Worm (Caenorhabditis elegans) whole organism, L4 larva: Measurements from ENCODE around the gene T28A8.6.

Source experiments
- F44E2.7 ChIP-seq: fragments of 200-800 bp; sonication (Bioruptor generic); IDR thresholded peaks from 2 replicates; pipeline ENCODE4 v2.1.2; 2022; ENCODE audit warnings: missing genetic modification characterization, missing compliant biosample characterization
- R02D3.7 ChIP-seq: fragments of 150-350 bp; sonication (generic microtip); optimal IDR thresholded peaks from 3 replicates; lab custom pipeline; 2014; ENCODE audit warnings: missing biosample characterization, missing genetic modification characterization
- T20F7.1 ChIP-seq: fragments of 200-800 bp; sonication (Bioruptor generic); optimal IDR thresholded peaks from 2 replicates; lab custom pipeline; 2018; ENCODE audit warnings: mild to moderate bottlenecking, missing genetic modification characterization, missing compliant biosample characterization
- Y48G9A.11 ChIP-seq: fragments of 200-800 bp; sonication (Bioruptor generic); IDR thresholded peaks from 2 replicates; pipeline ENCODE4 v1.3.6; 2022; ENCODE audit warnings: missing genetic modification reagents, missing genetic modification characterization, missing compliant biosample characterization
- Y75B8A.6 ChIP-seq: fragments of 200-800 bp; sonication (Bioruptor generic); IDR thresholded peaks from 2 replicates; pipeline ENCODE4 v1.3.6; 2022; ENCODE audit warnings: missing genetic modification reagents, missing genetic modification characterization, missing compliant biosample characterization
- ZK546.5 ChIP-seq, 2 experiments: sonication (generic microtip); optimal IDR thresholded peaks; 2 replicates each; lab custom pipeline; 2017; ENCODE audit warnings: missing biosample characterization in 2 of 2, missing genetic modification characterization in 2 of 2
- arid-1 ChIP-seq: fragments of 200-800 bp; sonication (Bioruptor generic); conservative IDR thresholded peaks from 2 replicates; pipeline ENCODE4 v1.3.6; 2022; ENCODE audit warnings: missing genetic modification reagents, missing genetic modification characterization, missing compliant biosample characterization
- ceh-82 ChIP-seq: sonication (generic microtip); optimal IDR thresholded peaks from 2 replicates; lab custom pipeline; 2017; ENCODE audit warnings: missing biosample characterization, missing genetic modification characterization
- ces-1 ChIP-seq: fragments of 150-350 bp; sonication (generic microtip); optimal IDR thresholded peaks from 4 replicates; lab custom pipeline; 2014; ENCODE audit warnings: missing biosample characterization, missing genetic modification reagents, missing genetic modification characterization
- daf-12 ChIP-seq: fragments of 150-350 bp; optimal IDR thresholded peaks from 2 replicates; lab custom pipeline; 2014; ENCODE audit warnings: missing biosample characterization, missing genetic modification reagents, missing genetic modification characterization
- daf-16 ChIP-seq, 3 experiments: sonication (generic microtip); optimal IDR thresholded peaks; 2 replicates each; lab custom pipeline; 2016 to 2017; ENCODE audit warnings: missing genetic modification characterization in 3 of 3, missing genetic modification reagents in 3 of 3, mild to moderate bottlenecking in 2 of 3, missing compliant biosample characterization in 2 of 3, missing biosample characterization in 1 of 3, moderate library complexity in 1 of 3
- dmd-6 ChIP-seq: fragments of 200-800 bp; sonication (Bioruptor generic); IDR thresholded peaks from 2 replicates; pipeline ENCODE4 v1.3.6; 2022; ENCODE audit warnings: missing genetic modification reagents, missing genetic modification characterization, missing compliant biosample characterization
- dmd-9 ChIP-seq: fragments of 200-800 bp; sonication (Bioruptor generic); IDR thresholded peaks from 2 replicates; pipeline ENCODE4 v1.3.6; 2022; ENCODE audit warnings: missing genetic modification reagents, missing genetic modification characterization, missing compliant biosample characterization
- egl-43 ChIP-seq: fragments of 200-800 bp; sonication (Bioruptor generic); IDR thresholded peaks from 2 replicates; pipeline ENCODE4 v1.3.6; 2022; ENCODE audit warnings: missing genetic modification reagents, missing genetic modification characterization, missing compliant biosample characterization
- hlh-11 ChIP-seq: fragments of 200-800 bp; sonication (Bioruptor generic); optimal IDR thresholded peaks from 2 replicates; lab custom pipeline; 2018; ENCODE audit warnings: mild to moderate bottlenecking, missing genetic modification characterization, missing compliant biosample characterization
- hlh-30 ChIP-seq: sonication (generic microtip); optimal IDR thresholded peaks from 2 replicates; lab custom pipeline; 2017; ENCODE audit warnings: antibody characterized with exemption, mild to moderate bottlenecking, missing genetic modification characterization, missing compliant biosample characterization; ENCODE audit not compliant: insufficient read depth
- lim-7 ChIP-seq: fragments of 200-800 bp; sonication (Bioruptor generic); IDR thresholded peaks from 2 replicates; pipeline ENCODE4 v1.3.6; 2022; ENCODE audit warnings: missing genetic modification characterization, missing compliant biosample characterization
- lin-13 ChIP-seq: fragments of 150-350 bp; optimal IDR thresholded peaks from 2 replicates; lab custom pipeline; 2014; ENCODE audit warnings: missing biosample characterization, missing genetic modification reagents, missing genetic modification characterization
- lin-15B ChIP-seq: fragments of 150-350 bp; sonication (generic microtip); optimal IDR thresholded peaks from 3 replicates; lab custom pipeline; 2014; ENCODE audit warnings: missing biosample characterization, missing genetic modification characterization
- lin-38 ChIP-seq: fragments of 200-800 bp; sonication (Bioruptor generic); IDR thresholded peaks from 2 replicates; pipeline ENCODE4 v1.3.6; 2022; ENCODE audit warnings: missing genetic modification reagents, missing genetic modification characterization, missing compliant biosample characterization
- lin-39 ChIP-seq: fragments of 150-350 bp; optimal IDR thresholded peaks from 2 replicates; lab custom pipeline; 2014; ENCODE audit warnings: missing biosample characterization, missing genetic modification reagents, missing genetic modification characterization
- lir-3 ChIP-seq: sonication (generic microtip); optimal IDR thresholded peaks from 2 replicates; lab custom pipeline; 2016; ENCODE audit warnings: mild to moderate bottlenecking, missing genetic modification characterization, missing compliant biosample characterization
- lsy-2 ChIP-seq, 2 experiments: fragments of 150-350 bp in 1 of 2; sonication (generic microtip) in 1 of 2; optimal IDR thresholded peaks; 2 replicates each; lab custom pipeline; 2014 to 2017; ENCODE audit warnings: missing biosample characterization in 2 of 2, missing genetic modification characterization in 2 of 2
- madf-5 ChIP-seq, 2 experiments: fragments of 200-800 bp; sonication (Bioruptor generic); IDR thresholded peaks; 2 replicates each; pipeline ENCODE4 v1.3.6; 2022; ENCODE audit warnings: missing compliant biosample characterization in 2 of 2, missing genetic modification characterization in 2 of 2
- mdl-1 ChIP-seq, 2 experiments: fragments of 150-350 bp in 1 of 2; sonication (generic microtip) in 1 of 2; optimal IDR thresholded peaks; 2 replicates each; lab custom pipeline; 2014 to 2017; ENCODE audit warnings: missing biosample characterization in 2 of 2, missing genetic modification characterization in 2 of 2
- mes-2 ChIP-seq: sonication (generic microtip); optimal IDR thresholded peaks from 2 replicates; lab custom pipeline; 2016; ENCODE audit warnings: missing genotype, mild to moderate bottlenecking, missing genetic modification characterization, missing compliant biosample characterization; ENCODE audit not compliant: poor library complexity, severe bottlenecking
- mxl-2 ChIP-seq: fragments of 200-800 bp; sonication (Bioruptor generic); conservative IDR thresholded peaks from 2 replicates; pipeline ENCODE4 v1.3.6; 2022; ENCODE audit warnings: missing genetic modification reagents, missing genetic modification characterization, missing compliant biosample characterization
- nhr-10 ChIP-seq: fragments of 150-350 bp; optimal IDR thresholded peaks from 2 replicates; lab custom pipeline; 2014; ENCODE audit warnings: missing biosample characterization, missing genetic modification characterization
- nhr-11 ChIP-seq: fragments of 150-350 bp; optimal IDR thresholded peaks from 2 replicates; lab custom pipeline; 2014; ENCODE audit warnings: missing biosample characterization, missing genetic modification characterization
- nhr-25 ChIP-seq: sonication (generic microtip); optimal IDR thresholded peaks from 2 replicates; lab custom pipeline; 2017; ENCODE audit warnings: missing genetic modification characterization, mild to moderate bottlenecking, missing compliant biosample characterization, antibody characterized with exemption, moderate library complexity, borderline replicate concordance; ENCODE audit not compliant: insufficient read depth
- nhr-28 ChIP-seq: fragments of 150-350 bp; optimal IDR thresholded peaks from 2 replicates; lab custom pipeline; 2014; ENCODE audit warnings: missing biosample characterization, missing genetic modification characterization
- nhr-41 ChIP-seq: fragments of 200-800 bp; sonication (Bioruptor generic); IDR thresholded peaks from 2 replicates; pipeline ENCODE4 v1.3.6; 2022; ENCODE audit warnings: missing genetic modification reagents, missing genetic modification characterization, missing compliant biosample characterization
- nhr-42 ChIP-seq: fragments of 200-800 bp; sonication (Bioruptor generic); IDR thresholded peaks from 2 replicates; pipeline ENCODE4 v1.3.6; 2022; ENCODE audit warnings: missing genetic modification characterization, missing compliant biosample characterization
- nhr-6 ChIP-seq: fragments of 150-350 bp; optimal IDR thresholded peaks from 2 replicates; lab custom pipeline; 2014; ENCODE audit warnings: missing biosample characterization, missing genetic modification characterization
- nhr-76 ChIP-seq: fragments of 150-350 bp; optimal IDR thresholded peaks from 2 replicates; lab custom pipeline; 2014; ENCODE audit warnings: missing biosample characterization, missing genetic modification characterization
- pqm-1 ChIP-seq: sonication (generic microtip); optimal IDR thresholded peaks from 2 replicates; lab custom pipeline; 2017; ENCODE audit warnings: missing biosample characterization, missing genetic modification characterization
- rbr-2 ChIP-seq: sonication (generic microtip); optimal IDR thresholded peaks from 2 replicates; lab custom pipeline; 2016; ENCODE audit warnings: missing genotype, missing genetic modification characterization, missing compliant biosample characterization
- saeg-2 ChIP-seq: fragments of 200-800 bp; sonication (Bioruptor generic); IDR thresholded peaks from 2 replicates; pipeline ENCODE4 v1.3.6; 2022; ENCODE audit warnings: missing genetic modification reagents, missing genetic modification characterization, missing compliant biosample characterization
- set-16 ChIP-seq: fragments of 200-800 bp; sonication (Bioruptor generic); IDR thresholded peaks from 2 replicates; pipeline ENCODE4 v1.3.6; 2022; ENCODE audit warnings: missing genetic modification reagents, missing genetic modification characterization, missing compliant biosample characterization
- tag-97 ChIP-seq: fragments of 200-800 bp; sonication (Bioruptor generic); IDR thresholded peaks from 2 replicates; pipeline ENCODE4 v1.3.6; 2022; ENCODE audit warnings: missing genetic modification characterization, missing compliant biosample characterization
- unc-130 ChIP-seq: sonication (generic microtip); optimal IDR thresholded peaks from 2 replicates; lab custom pipeline; 2016; ENCODE audit warnings: missing genetic modification reagents, missing genetic modification characterization, missing compliant biosample characterization
- vab-7 ChIP-seq: fragments of 200-800 bp; sonication (Bioruptor generic); IDR thresholded peaks from 2 replicates; pipeline ENCODE4 v1.3.6; 2022; ENCODE audit warnings: missing genetic modification reagents, missing genetic modification characterization, missing compliant biosample characterization
- ztf-11 ChIP-seq: fragments of 150-350 bp; optimal IDR thresholded peaks from 2 replicates; lab custom pipeline; 2014; ENCODE audit warnings: missing biosample characterization, missing genetic modification characterization
- ztf-7 ChIP-seq: fragments of 150-350 bp; optimal IDR thresholded peaks from 2 replicates; lab custom pipeline; 2014; ENCODE audit warnings: missing biosample characterization, missing genetic modification characterization

Gene T28A8.6

DNA sequence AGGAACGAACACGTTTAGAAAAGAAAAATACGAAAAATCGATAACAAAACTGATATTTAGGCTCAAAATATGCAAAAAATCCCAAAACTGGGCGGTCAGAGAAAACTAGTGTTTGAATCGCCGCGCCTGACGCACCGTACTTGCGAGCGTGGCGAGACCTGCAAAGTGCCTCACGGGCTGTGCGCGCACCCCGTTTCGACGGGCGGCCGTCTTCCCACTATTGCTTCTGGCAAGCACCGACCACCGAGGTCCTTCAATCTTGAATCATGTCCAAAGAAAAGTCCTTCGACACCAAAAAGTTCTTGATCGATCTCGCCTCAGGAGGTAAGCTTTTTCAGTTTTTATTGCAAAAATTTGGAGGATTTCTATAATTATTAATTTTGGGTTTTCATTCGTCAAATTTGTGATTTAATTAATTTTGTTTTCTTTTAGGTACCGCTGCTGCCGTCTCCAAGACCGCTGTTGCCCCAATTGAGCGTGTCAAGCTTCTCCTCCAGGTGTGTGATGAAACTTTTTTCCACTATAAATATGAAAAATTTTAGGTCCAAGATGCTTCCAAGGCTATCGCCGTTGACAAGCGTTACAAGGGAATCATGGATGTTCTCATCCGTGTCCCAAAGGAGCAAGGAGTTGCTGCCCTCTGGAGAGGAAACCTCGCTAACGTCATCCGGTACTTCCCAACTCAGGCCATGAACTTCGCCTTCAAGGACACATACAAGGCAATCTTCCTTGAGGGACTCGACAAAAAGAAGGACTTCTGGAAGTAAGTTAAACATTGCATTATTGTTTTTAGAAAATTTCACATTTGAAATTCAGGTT lies 35.8 kb upstream of the T28A8.6 start, which contains the start of gene ant-1.1 (continued):
- TF ChIP-seq nhr-28 (tag; lab: Kevin White, UChicago) (peak; percentile 52), saeg-2 (GFP tag; lab: Robert Waterston, UW) (peak; percentile 86), rbr-2 (tag; lab: Kevin White, UChicago) (peak; percentile 92), pqm-1 (peak; percentile 21), nhr-11 (tag; lab: Kevin White, UChicago) (peak; percentile 89), vab-7 (GFP tag; lab: Robert Waterston, UW) (0 out of 2 replicates have a peak, but pooled peaks have one; percentile 59), tag-97 (GFP tag; lab: Robert Waterston, UW) (no peak), nhr-6 (tag; lab: Kevin White, UChicago) (peak; percentile 86), daf-16 (GFP tag; optimal IDR thresholded peaks at IDR 0.05; lab: Kevin White, UChicago) (peak; percentile 35 to 52), daf-16 (tag; optimal IDR thresholded peaks at IDR 0.05; lab: Kevin White, UChicago) (peak; percentile 59), lin-15B (tag; lab: Kevin White, UChicago) (peak; percentile 30), lir-3 (tag; lab: Kevin White, UChicago) (no peak), nhr-42 (peak; percentile 93), ceh-82 (tag; lab: Kevin White, UChicago) (no peak), lsy-2 (tag; optimal IDR thresholded peaks at IDR 0.05; lab: Kevin White, UChicago) (peak; percentile 98 to 99), nhr-41 (GFP tag; lab: Robert Waterston, UW) (no peak; the same call in 1 of the 2 replicates), dmd-9 (GFP tag; lab: Robert Waterston, UW) (no peak), lin-38 (GFP tag; lab: Robert Waterston, UW) (peak; percentile 89), lim-7 (GFP tag; lab: Robert Waterston, UW) (peak; percentile 64; the same call in 1 of the 2 replicates), dmd-6 (GFP tag; lab: Robert Waterston, UW) (peak; percentile 89)

ce11 chrIII:13464493-13465362 lies 34.3 kb upstream of the T28A8.6 start, which contains the start of gene kel-3:
kel-3 (plus strand) TSS chrIII:13464820.
- TF ChIP-seq nhr-76 (tag; lab: Kevin White, UChicago) (no peak), Y48G9A.11 (GFP tag; lab: Robert Waterston, UW) (peak; percentile 85), unc-130 (peak; percentile 89), lin-13 (peak; percentile 82), R02D3.7 (no peak), ZK546.5 (tag; optimal IDR thresholded peaks at IDR 0.05; lab: Kevin White, UChicago) (peak in 1 of 2 experiments; percentile 63), ceh-82 (tag; lab: Kevin White, UChicago) (no peak), daf-12 (tag; lab: Kevin White, UChicago) (no peak), mes-2 (tag; lab: Kevin White, UChicago) (peak; percentile 70), nhr-10 (tag; lab: Kevin White, UChicago) (peak; percentile 69), Y75B8A.6 (GFP tag; lab: Robert Waterston, UW) (peak; percentile 70; the same call in 1 of the 2 replicates), nhr-25 (no peak), set-16 (no peak), hlh-30 (tag; lab: Kevin White, UChicago) (peak; percentile 76), saeg-2 (GFP tag; lab: Robert Waterston, UW) (peak; percentile 62; the same call in 1 of the 2 replicates), F44E2.7 (GFP tag; lab: Robert Waterston, UW) (no peak), madf-5 (GFP tag; IDR thresholded peaks at IDR 0.05; lab: Robert Waterston, UW) (peak in 1 of 2 experiments; percentile 81; a peak in 2 of 4 replicates), nhr-41 (GFP tag; lab: Robert Waterston, UW) (no peak; the same call in 1 of the 2 replicates), mdl-1 (tag; optimal IDR thresholded peaks at IDR 0.05; lab: Kevin White, UChicago) (peak; percentile 24 to 47), dmd-9 (GFP tag; lab: Robert Waterston, UW) (peak; percentile 67), lin-39 (peak; percentile 58), egl-43 (GFP tag; lab: Robert Waterston, UW) (peak; percentile 70), T20F7.1 (GFP tag; lab: Kevin White, UChicago) (peak; percentile 65), ztf-11 (tag; lab: Kevin White, UChicago) (no peak), ces-1 (no peak), ztf-7 (tag; lab: Kevin White, UChicago) (no peak), arid-1 (GFP tag; lab: Robert Waterston, UW) (peak; percentile 86), lin-38 (GFP tag; lab: Robert Waterston, UW) (peak; percentile 80), hlh-11 (peak; percentile 98), mxl-2 (GFP tag; lab: Robert Waterston, UW) (no peak)
